Fruit fly (Drosophila melanogaster): ENCODE results near the gene CG12439.

DNA sequence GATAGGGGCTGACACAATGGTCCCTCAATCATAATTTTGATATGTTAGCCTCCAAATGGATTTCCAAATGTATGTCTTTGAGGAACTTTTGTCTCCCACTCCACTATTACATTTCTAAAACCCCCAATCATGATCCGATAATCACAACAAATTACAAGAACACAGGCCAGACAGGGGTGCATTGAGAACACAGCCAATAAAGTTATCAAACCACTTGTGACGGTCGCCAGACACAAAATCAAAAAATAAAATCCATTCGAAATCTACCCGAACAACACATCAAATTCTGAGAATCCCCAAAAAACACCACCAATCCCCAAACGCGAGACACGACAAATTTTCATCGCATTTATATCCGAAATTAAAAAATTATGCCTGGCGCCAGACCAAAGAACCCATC is 46.8 kb downstream of the CG12439 start:
- TF ChIP-seq EcR (GFP tag; optimal IDR thresholded peaks at IDR 0.05) = no peak
- TF ChIP-seq usp (GFP tag; optimal IDR thresholded peaks at IDR 0.05) = no peak
